Worm (Caenorhabditis elegans): ENCODE measurements around the gene daz-1.

DNA sequence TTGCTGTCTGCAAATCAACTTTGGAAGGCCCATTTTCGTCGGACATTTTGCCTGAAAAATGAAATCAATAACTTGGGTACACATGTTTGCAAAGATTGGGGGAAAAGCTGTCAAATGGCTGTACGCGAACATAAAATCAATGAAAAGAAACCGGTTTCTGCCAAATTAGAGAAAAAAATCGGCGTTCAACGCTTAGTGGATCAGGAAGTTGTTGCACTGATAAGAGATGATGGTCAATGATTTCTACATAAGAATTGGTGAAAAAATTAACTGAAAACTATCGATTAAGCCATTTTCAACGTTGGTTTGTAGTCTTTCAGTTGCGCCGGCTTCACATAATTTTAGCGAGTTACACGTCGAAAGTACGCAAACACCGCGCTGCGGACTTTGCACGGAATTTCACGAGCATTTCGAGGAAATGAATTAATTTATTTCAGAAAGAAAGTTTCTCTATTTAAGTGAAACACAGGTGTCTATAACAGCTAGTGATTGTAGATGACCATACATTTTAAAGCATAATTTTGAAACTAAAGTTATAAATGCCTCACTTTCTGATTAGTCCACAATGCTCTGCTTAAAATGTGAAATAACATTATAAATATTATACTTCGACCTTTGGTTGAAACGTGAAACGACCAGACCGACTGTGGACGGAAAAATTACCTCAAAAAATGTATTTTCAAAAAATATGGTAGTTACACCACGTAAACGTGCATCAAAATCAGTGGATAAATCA lies 26.4 kb upstream of the daz-1 start, which contains the start of the genes F07F6.4 and F07F6.2:
- TF ChIP-seq pha-4 (tag; optimal IDR thresholded peaks at IDR 0.05): no peak
- no peak for TF ChIP-seq ceh-18 (tag; optimal IDR thresholded peaks at IDR 0.05)
- no peak for TF ChIP-seq tbx-7 (tag; optimal IDR thresholded peaks at IDR 0.05)
- TF ChIP-seq dmd-4 (tag; optimal IDR thresholded peaks at IDR 0.05; ENCODE audit: borderline replicate concordance): no peak
- no peak for TF ChIP-seq ceh-2 (tag; optimal IDR thresholded peaks at IDR 0.05)
- TF ChIP-seq pqm-1 (tag; optimal IDR thresholded peaks at IDR 0.05): no peak
- no peak for TF ChIP-seq npax-4 (tag; optimal IDR thresholded peaks at IDR 0.05)
- TF ChIP-seq Y22D7AL.16 (tag; optimal IDR thresholded peaks at IDR 0.05): no peak
